Worm (Caenorhabditis elegans): ENCODE measurements around the gene F16F9.4.

ce11 chrX:8457314-8457713, 5.8 kb downstream of the F16F9.4 start, which contains the start of gene F16F9.3:
- TF ChIP-seq flt-1 (GFP tag; IDR thresholded peaks at IDR 0.05): no peak
- no peak for TF ChIP-seq tab-1 (GFP tag; IDR thresholded peaks at IDR 0.05)
- TF ChIP-seq T22C8.4 (GFP tag; IDR thresholded peaks at IDR 0.05): no peak
- no peak for TF ChIP-seq ztf-29 (GFP tag; IDR thresholded peaks at IDR 0.05)
- TF ChIP-seq ztf-23 (GFP tag; IDR thresholded peaks at IDR 0.05): no peak

All from whole organism, midembryonic.